Fruit fly (Drosophila melanogaster) whole organism, embryonic: ENCODE results near the gene Pgant8.
A peak's percentile ranks its signal among the peaks of the same experiment; 100 is the strongest.

Source experiments
- Blimp-1 ChIP-seq: fragments of 200-800 bp; sonication (Bioruptor generic); optimal IDR thresholded peaks from 3 replicates; lab custom pipeline; 2018; ENCODE audit warnings: missing biosample characterization, missing genetic modification characterization, mild to moderate bottlenecking, moderate library complexity, missing genetic modification reagents
- CG10979 ChIP-seq: fragments of 200-800 bp; sonication (Bioruptor generic); optimal IDR thresholded peaks from 2 replicates; lab custom pipeline; 2018; ENCODE audit warnings: missing biosample characterization, mild to moderate bottlenecking, missing genetic modification characterization, moderate library complexity
- CG11093 ChIP-seq: fragments of 200-800 bp; sonication (Bioruptor generic); IDR thresholded peaks from 3 replicates; pipeline ENCODE4 v1.3.6; 2022; ENCODE audit warnings: missing biosample characterization, missing genetic modification characterization
- CG13123 ChIP-seq: fragments of 200-800 bp; sonication (Bioruptor generic); optimal IDR thresholded peaks from 2 replicates; lab custom pipeline; 2016; ENCODE audit warnings: missing biosample characterization, missing genetic modification characterization
- CG14014 ChIP-seq: fragments of 200-800 bp; sonication (Bioruptor generic); IDR thresholded peaks from 2 replicates; pipeline ENCODE4 v1.3.6; 2022; ENCODE audit warnings: missing biosample characterization, missing genetic modification characterization
- CG14710 ChIP-seq: fragments of 200-800 bp; sonication (Bioruptor generic); optimal IDR thresholded peaks from 3 replicates; lab custom pipeline; 2019; ENCODE audit warnings: missing biosample characterization, mild to moderate bottlenecking, missing genetic modification characterization, moderate library complexity
- CG17829 ChIP-seq: fragments of 200-800 bp; optimal IDR thresholded peaks from 2 replicates; lab custom pipeline; 2019; ENCODE audit warnings: missing biosample characterization, mild to moderate bottlenecking, missing genetic modification characterization, moderate library complexity
- CG30403 ChIP-seq: fragments of 200-800 bp; sonication (Bioruptor generic); optimal IDR thresholded peaks from 3 replicates; lab custom pipeline; 2016; ENCODE audit warnings: missing biosample characterization, missing genetic modification characterization
- CG4360 ChIP-seq: fragments of 200-800 bp; sonication (Bioruptor generic); IDR thresholded peaks from 2 replicates; pipeline ENCODE4 v1.3.6; 2022; ENCODE audit warnings: missing biosample characterization, missing genetic modification characterization
- CG6689 ChIP-seq: fragments of 200-800 bp; sonication (Bioruptor generic); IDR thresholded peaks from 2 replicates; pipeline ENCODE4 v1.3.6; 2022; ENCODE audit warnings: missing biosample characterization, missing genetic modification characterization
- CG7357 ChIP-seq: fragments of 200-800 bp; sonication (Bioruptor generic); IDR thresholded peaks from 3 replicates; pipeline ENCODE4 v1.3.6; 2022; ENCODE audit warnings: missing biosample characterization, missing genetic modification characterization
- CG7556 ChIP-seq: fragments of 200-800 bp; sonication (Bioruptor generic); optimal IDR thresholded peaks from 2 replicates; lab custom pipeline; 2017; ENCODE audit warnings: missing biosample characterization, mild to moderate bottlenecking, missing genetic modification characterization
- CG8290 ChIP-seq, 3 experiments: fragments of 200-800 bp; sonication (Bioruptor generic); optimal IDR thresholded peaks; 2 replicates each; lab custom pipeline; 2016 to 2019; ENCODE audit warnings: missing biosample characterization in 3 of 3, missing genetic modification characterization in 3 of 3, mild to moderate bottlenecking in 2 of 3, moderate library complexity in 1 of 3
- CG9727 ChIP-seq: fragments of 200-800 bp; sonication (Bioruptor generic); optimal IDR thresholded peaks from 3 replicates; lab custom pipeline; 2017; ENCODE audit warnings: missing biosample characterization, mild to moderate bottlenecking, missing genetic modification characterization
- CG9876 ChIP-seq: fragments of 200-800 bp; sonication (Bioruptor generic); optimal IDR thresholded peaks from 2 replicates; lab custom pipeline; 2016; ENCODE audit warnings: missing biosample characterization, missing genetic modification characterization
- Dad ChIP-seq: fragments of 200-800 bp; sonication (Bioruptor generic); optimal IDR thresholded peaks from 3 replicates; lab custom pipeline; 2016; ENCODE audit warnings: missing biosample characterization, missing genetic modification characterization
- MESR4 ChIP-seq: fragments of 200-800 bp; sonication (Bioruptor generic); optimal IDR thresholded peaks from 2 replicates; lab custom pipeline; 2018; ENCODE audit warnings: missing biosample characterization, mild to moderate bottlenecking, missing genetic modification characterization, moderate library complexity
- Med ChIP-seq: fragments of 200-800 bp; sonication (Bioruptor generic); peaks from one replicate; lab custom pipeline; 2016; ENCODE audit warnings: missing biosample characterization, missing genetic modification characterization, mild to moderate bottlenecking, inconsistent platforms, moderate library complexity
- Taf1 ChIP-seq: fragments of 200-800 bp; sonication (Bioruptor generic); IDR thresholded peaks from 2 replicates; pipeline ENCODE4 v1.3.6; 2022; ENCODE audit warnings: missing biosample characterization, missing genetic modification characterization
- Xrp1 ChIP-seq: fragments of 200-800 bp; sonication (Bioruptor generic); IDR thresholded peaks from 2 replicates; pipeline ENCODE4 v1.3.6; 2022; ENCODE audit warnings: missing biosample characterization, missing genetic modification characterization
- ash1 ChIP-seq: fragments of 200-800 bp; sonication (Bioruptor generic); optimal IDR thresholded peaks from 2 replicates; lab custom pipeline; 2018; ENCODE audit warnings: missing biosample characterization, mild to moderate bottlenecking, missing genetic modification characterization
- btn ChIP-seq: fragments of 200-800 bp; sonication (Bioruptor generic); optimal IDR thresholded peaks from 2 replicates; lab custom pipeline; 2016; ENCODE audit warnings: missing biosample characterization, missing genetic modification characterization
- cato ChIP-seq: fragments of 200-800 bp; sonication (Bioruptor generic); optimal IDR thresholded peaks from 2 replicates; lab custom pipeline; 2016; ENCODE audit warnings: missing biosample characterization, missing genetic modification characterization, borderline replicate concordance
- chif ChIP-seq, 2 experiments: fragments of 200-800 bp; sonication (Bioruptor generic); optimal IDR thresholded peaks; 3 replicates each; lab custom pipeline; 2016; ENCODE audit warnings: missing biosample characterization in 2 of 2, missing genetic modification characterization in 2 of 2
- chm ChIP-seq: fragments of 200-800 bp; sonication (Bioruptor generic); IDR thresholded peaks from 2 replicates; pipeline ENCODE4 v1.3.6; 2022; ENCODE audit warnings: missing biosample characterization, missing genetic modification characterization
- chn ChIP-seq: fragments of 200-800 bp; sonication (Bioruptor generic); optimal IDR thresholded peaks from 2 replicates; lab custom pipeline; 2016; ENCODE audit warnings: missing biosample characterization, missing genetic modification characterization
- dmrt99B ChIP-seq: fragments of 200-800 bp; sonication (Bioruptor generic); optimal IDR thresholded peaks from 2 replicates; lab custom pipeline; 2018; ENCODE audit warnings: missing biosample characterization, mild to moderate bottlenecking, missing genetic modification characterization, moderate library complexity
- gem ChIP-seq: fragments of 200-800 bp; sonication (Bioruptor generic); optimal IDR thresholded peaks from 2 replicates; lab custom pipeline; 2019; ENCODE audit warnings: missing biosample characterization, mild to moderate bottlenecking, missing genetic modification characterization, moderate library complexity
- grn ChIP-seq: fragments of 200-800 bp; sonication (Bioruptor generic); optimal IDR thresholded peaks from 3 replicates; lab custom pipeline; 2017; ENCODE audit warnings: missing biosample characterization, missing genetic modification characterization
- hb ChIP-seq: fragments of 200-800 bp; sonication (Bioruptor generic); IDR thresholded peaks from 3 replicates; pipeline ENCODE4 v1.3.6; 2022; ENCODE audit warnings: missing biosample characterization, missing genetic modification characterization; ENCODE audit not compliant: partially characterized antibody
- lola ChIP-seq, 3 experiments: fragments of >200 bp in 2 of 3; fragments of 200-800 bp in 1 of 3; sonication (Bioruptor generic) in 1 of 3; optimal IDR thresholded peaks; 2 replicates each; lab custom pipeline; 2017 to 2019; ENCODE audit warnings: missing biosample characterization in 3 of 3, missing genetic modification characterization in 3 of 3, mild to moderate bottlenecking in 1 of 3, moderate library complexity in 1 of 3
- mam ChIP-seq: fragments of 200-800 bp; sonication (Bioruptor generic); optimal IDR thresholded peaks from 3 replicates; lab custom pipeline; 2016; ENCODE audit warnings: missing biosample characterization, missing genetic modification characterization
- mld ChIP-seq: fragments of 200-800 bp; sonication (Bioruptor generic); IDR thresholded peaks from 3 replicates; pipeline ENCODE4 v1.3.6; 2022; ENCODE audit warnings: missing biosample characterization, missing genetic modification characterization; ENCODE audit not compliant: partially characterized antibody
- org-1 ChIP-seq: fragments of 200-800 bp; sonication (Bioruptor generic); optimal IDR thresholded peaks from 2 replicates; lab custom pipeline; 2017; ENCODE audit warnings: missing biosample characterization, missing genetic modification characterization
- phol ChIP-seq: fragments of 200-800 bp; sonication (Bioruptor generic); optimal IDR thresholded peaks from 3 replicates; lab custom pipeline; 2018; ENCODE audit warnings: missing biosample characterization, mild to moderate bottlenecking, missing genetic modification characterization, moderate library complexity
- prd ChIP-seq, 3 experiments: fragments of >200 bp in 2 of 3; fragments of 200-800 bp in 1 of 3; sonication (Bioruptor generic) in 1 of 3; optimal IDR thresholded peaks in 2 of 3; IDR thresholded peaks in 1 of 3; 2 replicates in 2 of 3; 3 replicates in 1 of 3; pipeline versions ENCODE4 v1.3.6 to Lab custom; 2017 to 2022; ENCODE audit warnings: missing biosample characterization in 1 of 3, missing genetic modification characterization in 1 of 3
- pum ChIP-seq: fragments of 200-800 bp; sonication (Bioruptor generic); optimal IDR thresholded peaks from 2 replicates; lab custom pipeline; 2016; ENCODE audit warnings: missing biosample characterization, missing genetic modification characterization
- repo ChIP-seq: fragments of 200-800 bp; sonication (Bioruptor generic); optimal IDR thresholded peaks from 2 replicates; lab custom pipeline; 2016; ENCODE audit warnings: missing biosample characterization, missing genetic modification characterization
- sens ChIP-seq: fragments of 200-800 bp; sonication (Bioruptor generic); peaks from one replicate; lab custom pipeline; 2016; ENCODE audit warnings: missing biosample characterization, missing genetic modification characterization
- unpg ChIP-seq: fragments of 200-800 bp; sonication (Bioruptor generic); optimal IDR thresholded peaks from 3 replicates; lab custom pipeline; 2018; ENCODE audit warnings: missing biosample characterization, mild to moderate bottlenecking, missing genetic modification characterization, moderate library complexity

Gene Pgant8

DNA sequence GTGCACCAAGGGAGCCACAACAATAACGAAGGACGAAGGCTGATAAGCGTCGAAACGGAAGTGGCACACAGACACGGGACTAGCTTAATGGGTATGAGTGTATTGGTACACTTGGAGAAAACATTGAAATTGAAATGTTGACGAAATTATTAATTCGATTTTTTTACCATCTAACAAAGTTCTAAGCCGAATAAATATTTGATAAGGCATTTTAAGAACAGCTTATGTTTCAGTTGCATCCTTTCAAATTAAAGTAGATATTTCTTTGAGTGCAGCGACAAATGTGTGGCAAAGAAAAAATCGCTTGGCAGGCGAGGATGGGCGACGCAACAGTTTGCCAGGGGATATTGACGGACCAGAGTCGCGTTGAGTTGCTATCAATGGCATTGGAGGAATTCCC lies 43.7 kb upstream of the Pgant8 start (continued):
- peak; percentile 23 for TF ChIP-seq CG9727 (GFP tag; lab: Kevin White, UChicago)
- peak; percentile 4 for TF ChIP-seq dmrt99B (tag; lab: Kevin White, UChicago)
- peak; percentile 23 for TF ChIP-seq unpg (GFP tag; lab: Kevin White, UChicago)
- TF ChIP-seq CG4360 (GFP tag; lab: Robert Waterston, UW) = 0 out of 2 replicates have a peak, but pooled peaks have one; percentile 18
- no peak for TF ChIP-seq prd (optimal IDR thresholded peaks at IDR 0.05; lab: Kevin White, UChicago)
- peak; percentile 58; the same call in 1 of the 3 replicates for TF ChIP-seq prd (GFP tag; IDR thresholded peaks at IDR 0.05; lab: Robert Waterston, UW)
- no peak for TF ChIP-seq CG14014
- peak; percentile 34; the same call in 1 of the 2 replicates for TF ChIP-seq CG6689 (GFP tag; lab: Robert Waterston, UW)
- no peak for TF ChIP-seq chm (GFP tag; lab: Robert Waterston, UW)
- TF ChIP-seq CG10979 = peak; percentile 26
- TF ChIP-seq CG30403 (GFP tag; lab: Kevin White, UChicago) = peak; percentile 8
- peak; percentile 13 for TF ChIP-seq phol (tag; lab: Kevin White, UChicago)
- TF ChIP-seq org-1 (GFP tag; lab: Kevin White, UChicago) = peak; percentile 15
- peak; percentile 36 for TF ChIP-seq sens (GFP tag; lab: Kevin White, UChicago)
- peak; percentile 10 for TF ChIP-seq pum (GFP tag; lab: Kevin White, UChicago)
- TF ChIP-seq gem (tag; lab: Kevin White, UChicago) = peak; percentile 55
- peak in 1 of 2 experiments; percentile 40 for TF ChIP-seq chif (GFP tag; optimal IDR thresholded peaks at IDR 0.05; lab: Kevin White, UChicago)
- TF ChIP-seq lola (GFP tag; optimal IDR thresholded peaks at IDR 0.05; lab: Kevin White, UChicago) = peak in 1 of 3 experiments; percentile 26
- no peak for TF ChIP-seq mam (GFP tag; lab: Kevin White, UChicago)
- TF ChIP-seq CG11093 (GFP tag; lab: Robert Waterston, UW) = 0 out of 3 replicates have a peak, but pooled peaks have one; percentile 27
- TF ChIP-seq Med (GFP tag; lab: Kevin White, UChicago) = peak; percentile 31
- no peak for TF ChIP-seq CG8290 (GFP tag; optimal IDR thresholded peaks at IDR 0.05; lab: Kevin White, UChicago)
- TF ChIP-seq CG8290 (tag; optimal IDR thresholded peaks at IDR 0.05; lab: Kevin White, UChicago) = no peak
- peak; percentile 2 for TF ChIP-seq CG7556 (GFP tag; lab: Kevin White, UChicago)
- no peak for TF ChIP-seq btn (GFP tag; lab: Kevin White, UChicago)
- peak; percentile 32 for TF ChIP-seq CG17829

DNA sequence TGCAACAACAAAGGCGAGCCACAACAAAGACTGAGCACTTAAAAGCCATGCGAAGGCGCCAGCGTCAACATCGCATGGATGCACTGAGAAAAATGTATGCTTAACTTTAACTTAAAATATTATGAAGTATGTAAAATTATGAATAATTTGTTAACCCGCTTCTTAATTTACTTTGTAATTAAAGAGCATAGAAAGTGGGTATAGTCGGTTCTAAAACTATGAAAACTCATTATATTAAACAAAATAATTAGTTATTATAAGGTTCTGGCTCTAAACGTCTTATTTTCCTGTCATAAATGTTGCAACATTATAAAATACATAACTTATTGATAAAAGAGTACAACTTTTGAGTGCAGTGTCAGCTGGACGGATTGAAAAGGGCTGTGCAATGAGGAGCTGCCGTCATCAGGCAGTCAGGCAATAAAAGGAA lies 42.1 kb upstream of the Pgant8 start:
- no peak for TF ChIP-seq chm (GFP tag; lab: Robert Waterston, UW)
- TF ChIP-seq mld = no peak
- no peak for TF ChIP-seq grn (GFP tag; lab: Kevin White, UChicago)
- TF ChIP-seq hb = no peak
- no peak for TF ChIP-seq CG13123 (GFP tag; lab: Kevin White, UChicago)
- peak; percentile 67 for TF ChIP-seq sens (GFP tag; lab: Kevin White, UChicago)
- peak; percentile 8 for TF ChIP-seq CG14710 (tag; lab: Kevin White, UChicago)
- no peak for TF ChIP-seq chn
- no peak for TF ChIP-seq CG7357 (GFP tag; lab: Robert Waterston, UW)
- 0 out of 2 replicates have a peak, but pooled peaks have one; percentile 15 for TF ChIP-seq Taf1 (GFP tag; lab: Robert Waterston, UW)
- no peak for TF ChIP-seq repo (GFP tag; lab: Kevin White, UChicago)
- no peak for TF ChIP-seq cato (GFP tag; lab: Kevin White, UChicago)
- TF ChIP-seq Xrp1 = 0 out of 2 replicates have a peak, but pooled peaks have one; percentile 16
- peak; percentile 12 for TF ChIP-seq Blimp-1
- no peak for TF ChIP-seq Dad (GFP tag; lab: Kevin White, UChicago)
- peak; percentile 9 for TF ChIP-seq CG10979
- no peak for TF ChIP-seq MESR4 (GFP tag; lab: Kevin White, UChicago)
- TF ChIP-seq CG9876 (GFP tag; lab: Kevin White, UChicago) = no peak
- no peak for TF ChIP-seq ash1
